Fruit fly (Drosophila melanogaster) whole organism, prepupa: ENCODE measurements around the gene CG42271.

Experiments used
- CG11762 ChIP-seq: fragments of 200-800 bp; sonication (Bioruptor generic); optimal IDR thresholded peaks from 3 replicates; lab custom pipeline; 2016; ENCODE audit warnings: missing biosample characterization, missing genetic modification characterization; ENCODE audit not compliant: insufficient read depth
- CG15336 ChIP-seq: fragments of 200-800 bp; sonication (Bioruptor generic); IDR thresholded peaks from 2 replicates; pipeline ENCODE4 v1.3.6; 2022; ENCODE audit warnings: missing biosample characterization, missing genetic modification characterization
- CG31627 ChIP-seq: fragments of 200-800 bp; sonication (Bioruptor generic); optimal IDR thresholded peaks from 3 replicates; lab custom pipeline; 2016; ENCODE audit warnings: missing biosample characterization, missing genetic modification characterization
- CG7368 ChIP-seq: fragments of 200-800 bp; sonication (Bioruptor generic); optimal IDR thresholded peaks from 3 replicates; lab custom pipeline; 2016; ENCODE audit warnings: missing biosample characterization, missing genetic modification characterization
- CG8632 ChIP-seq: fragments of 200-800 bp; sonication (Bioruptor generic); optimal IDR thresholded peaks from 3 replicates; lab custom pipeline; 2016; ENCODE audit warnings: missing biosample characterization, missing genetic modification characterization
- Eip78C ChIP-seq: fragments of 200-800 bp; sonication (Bioruptor generic); peaks from one replicate; lab custom pipeline; 2016; ENCODE audit warnings: missing biosample characterization, missing genetic modification characterization
- Eip93F ChIP-seq: fragments of 200-800 bp; sonication (Bioruptor generic); optimal IDR thresholded peaks from 2 replicates; lab custom pipeline; 2016; ENCODE audit warnings: missing biosample characterization, mild to moderate bottlenecking, missing genetic modification characterization
- Gug ChIP-seq: fragments of 200-800 bp; sonication (Bioruptor generic); IDR thresholded peaks from 2 replicates; pipeline ENCODE4 v1.3.6; 2022; ENCODE audit warnings: missing biosample characterization, missing genetic modification characterization
- Hr39 ChIP-seq: fragments of 200-800 bp; sonication (Bioruptor generic); optimal IDR thresholded peaks from 2 replicates; lab custom pipeline; 2016; ENCODE audit warnings: missing biosample characterization, missing genetic modification characterization
- Sox15 ChIP-seq: fragments of 200-800 bp; sonication (Bioruptor generic); optimal IDR thresholded peaks from 3 replicates; lab custom pipeline; 2016; ENCODE audit warnings: missing biosample characterization, missing genetic modification characterization
- net ChIP-seq: fragments of 200-800 bp; sonication (Bioruptor generic); optimal IDR thresholded peaks from 3 replicates; lab custom pipeline; 2016; ENCODE audit warnings: missing biosample characterization, missing genetic modification characterization
- salr ChIP-seq, 2 experiments: fragments of 200-800 bp; sonication (Bioruptor generic); optimal IDR thresholded peaks; 3 replicates each; lab custom pipeline; 2016 to 2018; ENCODE audit warnings: missing biosample characterization in 2 of 2, missing genetic modification characterization in 2 of 2, mild to moderate bottlenecking in 1 of 2
- topi ChIP-seq: fragments of 200-800 bp; sonication (Bioruptor generic); optimal IDR thresholded peaks from 3 replicates; lab custom pipeline; 2016; ENCODE audit warnings: missing biosample characterization, missing genetic modification characterization

dm6 chrX:14266075-14266474, 32.2 kb upstream of the CG42271 start, which contains the start of the genes CG13404 and na:
- TF ChIP-seq net (GFP tag; lab: Kevin White, UChicago) (no peak), CG7368 (GFP tag; lab: Kevin White, UChicago) (no peak), Eip78C (GFP tag; lab: Kevin White, UChicago) (no peak), CG15336 (GFP tag; lab: Robert Waterston, UW) (no peak), CG11762 (no peak), topi (GFP tag; lab: Kevin White, UChicago) (no peak), Eip93F (GFP tag; lab: Kevin White, UChicago) (no peak), salr (GFP tag; optimal IDR thresholded peaks at IDR 0.05; lab: Kevin White, UChicago) (no peak), Hr39 (GFP tag; lab: Kevin White, UChicago) (no peak), CG31627 (GFP tag; lab: Kevin White, UChicago) (no peak), Gug (GFP tag; lab: Robert Waterston, UW) (no peak), CG8632 (GFP tag; lab: Kevin White, UChicago) (no peak), Sox15 (no peak)
